Fruit fly (Drosophila melanogaster): ENCODE data around the gene Mhcl.

DNA sequence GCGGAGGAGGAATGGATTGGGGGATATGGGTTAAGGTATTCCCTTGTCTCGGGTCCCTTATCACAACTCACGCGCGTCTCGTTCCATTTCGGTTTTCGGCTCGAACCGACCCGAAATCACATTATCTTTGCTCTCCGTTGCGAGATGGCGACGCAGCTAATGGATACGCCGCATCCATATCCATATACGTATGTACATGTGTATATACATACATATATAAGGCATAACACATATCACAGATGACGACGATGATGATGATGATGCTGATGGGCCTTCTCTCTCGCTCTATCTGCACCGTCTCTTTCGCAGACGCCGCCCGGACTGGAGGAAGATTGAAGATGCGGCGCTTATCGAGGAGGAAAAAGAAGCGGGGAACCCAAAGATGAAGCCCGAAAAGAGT, 76.6 kb downstream of the Mhcl start:
- TF ChIP-seq usp (GFP tag; optimal IDR thresholded peaks at IDR 0.05): no peak
- TF ChIP-seq psq (optimal IDR thresholded peaks at IDR 0.05): no peak
- TF ChIP-seq pan (optimal IDR thresholded peaks at IDR 0.05): no peak
- TF ChIP-seq EcR (GFP tag; optimal IDR thresholded peaks at IDR 0.05): no peak
- no peak for TF ChIP-seq Dll (optimal IDR thresholded peaks at IDR 0.05)
- TF ChIP-seq CG8478 (optimal IDR thresholded peaks at IDR 0.05): no peak

Measured in whole organism.